2 fruit fly cellular contexts compared by ENCODE assay signal in the genomic region with DNA sequence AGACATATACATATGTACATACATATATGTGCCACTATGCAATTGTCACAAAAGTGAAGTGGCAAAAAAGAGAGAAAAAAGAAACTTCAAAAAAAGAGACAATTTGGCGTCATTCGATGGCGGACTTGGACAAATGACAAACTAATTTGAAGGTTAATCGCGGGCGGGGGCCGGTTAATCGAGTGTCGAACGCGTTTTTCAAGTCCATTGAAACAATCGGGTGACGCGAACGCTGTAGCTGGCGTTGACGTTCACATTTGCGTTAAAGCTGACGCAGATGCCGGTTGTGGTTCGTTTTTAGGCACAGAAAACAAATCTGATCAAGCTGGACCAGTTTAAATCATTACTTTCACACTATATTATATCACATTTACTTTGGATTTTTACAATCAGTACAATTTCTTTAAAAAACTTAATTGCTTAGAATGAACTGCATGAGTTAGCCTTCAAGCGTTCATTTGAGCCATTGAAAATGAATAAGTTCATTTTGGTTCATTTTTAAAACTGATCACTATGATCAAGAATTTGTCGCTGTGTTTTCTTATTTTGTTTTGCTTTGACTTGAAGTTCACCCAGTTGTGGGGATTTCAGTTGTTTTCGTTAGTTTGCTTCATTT.
TF ChIP-seq lines count a peak whose summit lies in the region.

No protein-coding gene starts in this region.

TF ChIP-seq in whole organism, embryonic, 481 proteins besides CTCF, POLR2A, EP300 and RAD21 (continued from another document and continues in another):
- peak; percentile 22 for TF ChIP-seq CG6765 (GFP tag; optimal IDR thresholded peaks at IDR 0.05; lab: Kevin White, UChicago)
- TF ChIP-seq CG3407 (GFP tag; optimal IDR thresholded peaks at IDR 0.05; lab: Kevin White, UChicago): no peak
- TF ChIP-seq CG12659 (GFP tag; optimal IDR thresholded peaks at IDR 0.05; lab: Kevin White, UChicago): peak; percentile 38
- peak; percentile 66 for TF ChIP-seq Sox100B (GFP tag; optimal IDR thresholded peaks at IDR 0.05; lab: Kevin White, UChicago)
- TF ChIP-seq sug (tag; optimal IDR thresholded peaks at IDR 0.05; lab: Kevin White, UChicago): peak; percentile 35
- TF ChIP-seq Hr51 (GFP tag; optimal IDR thresholded peaks at IDR 0.05; lab: Kevin White, UChicago): peak in 1 of 2 experiments; percentile 64
- peak; percentile 20 for TF ChIP-seq CG16863 (GFP tag; optimal IDR thresholded peaks at IDR 0.05; lab: Kevin White, UChicago)
- TF ChIP-seq CG10267 (tag; optimal IDR thresholded peaks at IDR 0.05; lab: Kevin White, UChicago): peak; percentile 20
- TF ChIP-seq CG13296 (GFP tag; optimal IDR thresholded peaks at IDR 0.05; lab: Kevin White, UChicago): peak; percentile 59
- peak; percentile 61 for TF ChIP-seq org-1 (GFP tag; optimal IDR thresholded peaks at IDR 0.05; lab: Kevin White, UChicago)
- TF ChIP-seq CG18262 (tag; optimal IDR thresholded peaks at IDR 0.05; lab: Kevin White, UChicago): peak; percentile 36
- TF ChIP-seq CG33213 (GFP tag; optimal IDR thresholded peaks at IDR 0.05; lab: Kevin White, UChicago): no peak
- TF ChIP-seq CG14050 (GFP tag; IDR thresholded peaks at IDR 0.05; lab: Robert Waterston, UW): peak; percentile 42; the same call in 2 of the 3 replicates
- TF ChIP-seq nmo (GFP tag; optimal IDR thresholded peaks at IDR 0.05; lab: Kevin White, UChicago): peak; percentile 45
- TF ChIP-seq Dad (GFP tag; optimal IDR thresholded peaks at IDR 0.05; lab: Kevin White, UChicago): peak; percentile 49
- TF ChIP-seq CG12071 (GFP tag; optimal IDR thresholded peaks at IDR 0.05; lab: Kevin White, UChicago): peak; percentile 1
- TF ChIP-seq Awh (GFP tag; IDR thresholded peaks at IDR 0.05; lab: Robert Waterston, UW): 0 out of 2 replicates have a peak, but pooled peaks have one; percentile 13
- TF ChIP-seq CG17361 (GFP tag; IDR thresholded peaks at IDR 0.05; lab: Robert Waterston, UW): peak; percentile 68
- TF ChIP-seq ken (GFP tag; IDR thresholded peaks at IDR 0.05; lab: Robert Waterston, UW): no peak
- peak; percentile 22 for TF ChIP-seq CG9727 (GFP tag; optimal IDR thresholded peaks at IDR 0.05; lab: Kevin White, UChicago)
- TF ChIP-seq hth (optimal IDR thresholded peaks at IDR 0.05; lab: Kevin White, UChicago): no peak
- peak; percentile 60 for TF ChIP-seq cwo (GFP tag; optimal IDR thresholded peaks at IDR 0.05; lab: Kevin White, UChicago)
- peak; percentile 55 for TF ChIP-seq ftz-f1 (GFP tag; optimal IDR thresholded peaks at IDR 0.05; lab: Kevin White, UChicago)
- no peak for TF ChIP-seq CG6791 (GFP tag; IDR thresholded peaks at IDR 0.05; lab: Robert Waterston, UW; ENCODE audit: partially characterized antibody)
- TF ChIP-seq klu (GFP tag; IDR thresholded peaks at IDR 0.05; lab: Robert Waterston, UW): peak; percentile 49; the same call in 1 of the 2 replicates
- TF ChIP-seq CG9437 (GFP tag; optimal IDR thresholded peaks at IDR 0.05; lab: Kevin White, UChicago): peak; percentile 30
- TF ChIP-seq chinmo (GFP tag; IDR thresholded peaks at IDR 0.05; lab: Robert Waterston, UW; ENCODE audit: partially characterized antibody): peak; percentile 50; the same call in 1 of the 4 replicates
- peak; percentile 19 for TF ChIP-seq HHEX (GFP tag; optimal IDR thresholded peaks at IDR 0.05; lab: Kevin White, UChicago)
- TF ChIP-seq HLH54F (GFP tag; optimal IDR thresholded peaks at IDR 0.05; lab: Kevin White, UChicago): peak; percentile 9
- no peak for TF ChIP-seq CG13287 (GFP tag; IDR thresholded peaks at IDR 0.05; lab: Robert Waterston, UW; ENCODE audit: partially characterized antibody)
- TF ChIP-seq Ptx1 (GFP tag; IDR thresholded peaks at IDR 0.05; lab: Robert Waterston, UW): peak; percentile 56; the same call in 1 of the 2 replicates
- TF ChIP-seq CG7839 (tag; optimal IDR thresholded peaks at IDR 0.05; lab: Kevin White, UChicago): peak; percentile 58
- TF ChIP-seq bbx (GFP tag; IDR thresholded peaks at IDR 0.05; lab: Robert Waterston, UW; ENCODE audit: partially characterized antibody): no peak
- no peak for TF ChIP-seq Hand (GFP tag; optimal IDR thresholded peaks at IDR 0.05; lab: Kevin White, UChicago)
- TF ChIP-seq Eip74EF (GFP tag; optimal IDR thresholded peaks at IDR 0.05; lab: Kevin White, UChicago): peak in 1 of 2 experiments; percentile 32
- no peak for TF ChIP-seq CG8765 (GFP tag; IDR thresholded peaks at IDR 0.05; lab: Robert Waterston, UW)
- TF ChIP-seq sens (GFP tag; lab: Kevin White, UChicago): peak; percentile 60
- peak; percentile 17 for TF ChIP-seq CG15011 (GFP tag; optimal IDR thresholded peaks at IDR 0.05; lab: Kevin White, UChicago)
- no peak for TF ChIP-seq dimm (GFP tag; IDR thresholded peaks at IDR 0.05; lab: Robert Waterston, UW)
- TF ChIP-seq eve (GFP tag; optimal IDR thresholded peaks at IDR 0.05; lab: Kevin White, UChicago): peak in 1 of 2 experiments; percentile 80
- TF ChIP-seq scrt (GFP tag; optimal IDR thresholded peaks at IDR 0.05; lab: Kevin White, UChicago): peak; percentile 29
- peak; percentile 5 for TF ChIP-seq dm (GFP tag; optimal IDR thresholded peaks at IDR 0.05; lab: Kevin White, UChicago)
- 0 out of 3 replicates have a peak, but pooled peaks have one; percentile 16 for TF ChIP-seq so (GFP tag; IDR thresholded peaks at IDR 0.05; lab: Robert Waterston, UW)
- peak; percentile 56 for TF ChIP-seq CG13424 (tag; optimal IDR thresholded peaks at IDR 0.05; lab: Kevin White, UChicago)
- peak; percentile 75 for TF ChIP-seq CG2120 (GFP tag; optimal IDR thresholded peaks at IDR 0.05; lab: Kevin White, UChicago)
- TF ChIP-seq CG32532 (GFP tag; IDR thresholded peaks at IDR 0.05; lab: Robert Waterston, UW): peak; percentile 54; the same call in 1 of the 2 replicates
- TF ChIP-seq CG7556 (GFP tag; optimal IDR thresholded peaks at IDR 0.05; lab: Kevin White, UChicago): peak; percentile 68
- TF ChIP-seq Fer2 (tag; optimal IDR thresholded peaks at IDR 0.05; lab: Kevin White, UChicago): peak; percentile 14
- peak; percentile 61 for TF ChIP-seq CG3281 (GFP tag; optimal IDR thresholded peaks at IDR 0.05; lab: Kevin White, UChicago)
- TF ChIP-seq D19A (tag; optimal IDR thresholded peaks at IDR 0.05; lab: Kevin White, UChicago): peak; percentile 25
- peak; percentile 41 for TF ChIP-seq Fer3 (tag; optimal IDR thresholded peaks at IDR 0.05; lab: Kevin White, UChicago)
- TF ChIP-seq sqz (GFP tag; optimal IDR thresholded peaks at IDR 0.05; lab: Kevin White, UChicago): no peak
- TF ChIP-seq CG3847 (GFP tag; IDR thresholded peaks at IDR 0.05; lab: Robert Waterston, UW): peak; percentile 35; the same call in 1 of the 2 replicates
- TF ChIP-seq Meics (GFP tag; optimal IDR thresholded peaks at IDR 0.05; lab: Kevin White, UChicago): peak; percentile 68
- TF ChIP-seq CG7987 (GFP tag; optimal IDR thresholded peaks at IDR 0.05; lab: Kevin White, UChicago): no peak
- TF ChIP-seq prd (optimal IDR thresholded peaks at IDR 0.05; lab: Kevin White, UChicago): no peak
- TF ChIP-seq prd (GFP tag; IDR thresholded peaks at IDR 0.05; lab: Robert Waterston, UW): peak; percentile 32; the same call in 2 of the 3 replicates
- no peak for TF ChIP-seq croc (GFP tag; conservative IDR thresholded peaks at IDR 0.05; lab: Robert Waterston, UW)
- TF ChIP-seq CG9817 (tag; optimal IDR thresholded peaks at IDR 0.05; lab: Kevin White, UChicago): peak; percentile 34

TF ChIP-seq in whole organism, prepupa, 60 proteins besides CTCF, POLR2A, EP300 and RAD21 (continued from another document):
- TF ChIP-seq CG6854 (GFP tag; optimal IDR thresholded peaks at IDR 0.05; lab: Kevin White, UChicago): no peak
- TF ChIP-seq Eip78C (GFP tag; lab: Kevin White, UChicago): peak; percentile 79
- TF ChIP-seq Eip75B (GFP tag; optimal IDR thresholded peaks at IDR 0.05; lab: Kevin White, UChicago): peak; percentile 43
- TF ChIP-seq dac (GFP tag; optimal IDR thresholded peaks at IDR 0.05; lab: Kevin White, UChicago): peak; percentile 19
- TF ChIP-seq fd59A (GFP tag; optimal IDR thresholded peaks at IDR 0.05; lab: Kevin White, UChicago): no peak
- TF ChIP-seq Hr4 (GFP tag; optimal IDR thresholded peaks at IDR 0.05; lab: Kevin White, UChicago): peak; percentile 56
- peak; percentile 19 for TF ChIP-seq net (GFP tag; optimal IDR thresholded peaks at IDR 0.05; lab: Kevin White, UChicago)
- TF ChIP-seq pdm3 (GFP tag; optimal IDR thresholded peaks at IDR 0.05; lab: Kevin White, UChicago): peak; percentile 69
- no peak for TF ChIP-seq CG6276 (GFP tag; optimal IDR thresholded peaks at IDR 0.05; lab: Kevin White, UChicago)
- no peak for TF ChIP-seq Hr38 (GFP tag; optimal IDR thresholded peaks at IDR 0.05; lab: Kevin White, UChicago)
- TF ChIP-seq CG8319 (GFP tag; optimal IDR thresholded peaks at IDR 0.05; lab: Kevin White, UChicago): peak; percentile 4
- peak; percentile 37; the same call in 2 of the 3 replicates for TF ChIP-seq CG8119 (GFP tag; IDR thresholded peaks at IDR 0.05; lab: Robert Waterston, UW)
- peak; percentile 65 for TF ChIP-seq topi (GFP tag; optimal IDR thresholded peaks at IDR 0.05; lab: Kevin White, UChicago)
- peak; percentile 47 for TF ChIP-seq Ets21C (GFP tag; optimal IDR thresholded peaks at IDR 0.05; lab: Kevin White, UChicago)
- peak; percentile 61 for TF ChIP-seq Met (GFP tag; optimal IDR thresholded peaks at IDR 0.05; lab: Kevin White, UChicago)
- TF ChIP-seq OdsH (GFP tag; optimal IDR thresholded peaks at IDR 0.05; lab: Kevin White, UChicago): peak; percentile 42
- TF ChIP-seq CG10631 (GFP tag; optimal IDR thresholded peaks at IDR 0.05; lab: Kevin White, UChicago): no peak
- TF ChIP-seq CG1621 (tag; optimal IDR thresholded peaks at IDR 0.05; lab: Kevin White, UChicago): no peak
- TF ChIP-seq Sox15 (GFP tag; optimal IDR thresholded peaks at IDR 0.05; lab: Kevin White, UChicago): no peak
- peak; percentile 33 for TF ChIP-seq CG6792 (GFP tag; optimal IDR thresholded peaks at IDR 0.05; lab: Kevin White, UChicago)
- TF ChIP-seq vri (GFP tag; optimal IDR thresholded peaks at IDR 0.05; lab: Kevin White, UChicago): no peak
- TF ChIP-seq spab (GFP tag; optimal IDR thresholded peaks at IDR 0.05; lab: Kevin White, UChicago): no peak
- peak; percentile 10 for TF ChIP-seq CG4318 (GFP tag; optimal IDR thresholded peaks at IDR 0.05; lab: Kevin White, UChicago)
- TF ChIP-seq acj6 (GFP tag; optimal IDR thresholded peaks at IDR 0.05; lab: Kevin White, UChicago): peak; percentile 46
- TF ChIP-seq CG8632 (GFP tag; optimal IDR thresholded peaks at IDR 0.05; lab: Kevin White, UChicago): peak; percentile 54
- peak; percentile 60 for TF ChIP-seq lz (GFP tag; optimal IDR thresholded peaks at IDR 0.05; lab: Kevin White, UChicago)
- no peak for TF ChIP-seq dsx (GFP tag; optimal IDR thresholded peaks at IDR 0.05; lab: Kevin White, UChicago; ENCODE audit: poor library complexity, severe bottlenecking)
- TF ChIP-seq Hr39 (GFP tag; optimal IDR thresholded peaks at IDR 0.05; lab: Kevin White, UChicago): peak; percentile 71
- TF ChIP-seq esn (GFP tag; optimal IDR thresholded peaks at IDR 0.05; lab: Kevin White, UChicago): peak; percentile 73
- peak in 1 of 2 experiments; percentile 13 for TF ChIP-seq salr (GFP tag; optimal IDR thresholded peaks at IDR 0.05; lab: Kevin White, UChicago)
- TF ChIP-seq Ets96B (tag; optimal IDR thresholded peaks at IDR 0.05; lab: Kevin White, UChicago): no peak
- no peak for TF ChIP-seq fd85E (GFP tag; optimal IDR thresholded peaks at IDR 0.05; lab: Kevin White, UChicago)
- TF ChIP-seq CG34406 (GFP tag; optimal IDR thresholded peaks at IDR 0.05; lab: Kevin White, UChicago): peak; percentile 44
- peak; percentile 68 for TF ChIP-seq CG31627 (GFP tag; optimal IDR thresholded peaks at IDR 0.05; lab: Kevin White, UChicago)
- no peak for TF ChIP-seq Blimp-1 (GFP tag; optimal IDR thresholded peaks at IDR 0.05; lab: Kevin White, UChicago)
- peak; percentile 26 for TF ChIP-seq CG11762 (GFP tag; optimal IDR thresholded peaks at IDR 0.05; lab: Kevin White, UChicago; ENCODE audit: insufficient read depth)
- TF ChIP-seq ss (GFP tag; optimal IDR thresholded peaks at IDR 0.05; lab: Kevin White, UChicago): no peak
